Worm (Caenorhabditis elegans) whole organism, L4 larva: ENCODE measurements around the gene cyn-7.

Experiments used
- D1046.2 ChIP-seq: fragments of 200-800 bp; sonication (Bioruptor generic); IDR thresholded peaks from 2 replicates; pipeline ENCODE4 v1.3.6; 2022; ENCODE audit warnings: missing genetic modification characterization, missing compliant biosample characterization
- F10B5.3 ChIP-seq: sonication (generic microtip); optimal IDR thresholded peaks from 2 replicates; lab custom pipeline; 2016; ENCODE audit warnings: mild to moderate bottlenecking, missing genetic modification characterization, missing compliant biosample characterization
- F26F4.8 ChIP-seq: fragments of 200-800 bp; sonication (Bioruptor generic); conservative IDR thresholded peaks from 2 replicates; pipeline ENCODE4 v1.3.6; 2022; ENCODE audit warnings: missing genetic modification characterization, missing compliant biosample characterization
- F37D6.2 ChIP-seq: sonication (generic microtip); optimal IDR thresholded peaks from 2 replicates; lab custom pipeline; 2016; ENCODE audit warnings: mild to moderate bottlenecking, missing genetic modification characterization, missing compliant biosample characterization
- F49E8.2 ChIP-seq: sonication (generic microtip); optimal IDR thresholded peaks from 2 replicates; lab custom pipeline; 2016; ENCODE audit warnings: missing compliant biosample characterization, mild to moderate bottlenecking, missing genetic modification characterization, borderline replicate concordance
- T20F7.1 ChIP-seq: fragments of 200-800 bp; sonication (Bioruptor generic); optimal IDR thresholded peaks from 2 replicates; lab custom pipeline; 2018; ENCODE audit warnings: mild to moderate bottlenecking, missing genetic modification characterization, missing compliant biosample characterization
- T26A8.4 ChIP-seq: fragments of 200-800 bp; sonication (Bioruptor generic); IDR thresholded peaks from 2 replicates; pipeline ENCODE4 v1.3.6; 2022; ENCODE audit warnings: missing genetic modification characterization, missing compliant biosample characterization
- Y48G9A.11 ChIP-seq: fragments of 200-800 bp; sonication (Bioruptor generic); IDR thresholded peaks from 2 replicates; pipeline ENCODE4 v1.3.6; 2022; ENCODE audit warnings: missing genetic modification reagents, missing genetic modification characterization, missing compliant biosample characterization
- Y5F2A.4 ChIP-seq: fragments of 200-800 bp; sonication (Bioruptor generic); optimal IDR thresholded peaks from 2 replicates; lab custom pipeline; 2018; ENCODE audit warnings: mild to moderate bottlenecking, missing genetic modification characterization, missing compliant biosample characterization
- ZK337.2 ChIP-seq: fragments of 200-800 bp; sonication (Bioruptor generic); IDR thresholded peaks from 2 replicates; pipeline ENCODE4 v1.3.6; 2022; ENCODE audit warnings: missing genetic modification reagents, missing genetic modification characterization, missing compliant biosample characterization
- ZK546.5 ChIP-seq, 2 experiments: sonication (generic microtip); optimal IDR thresholded peaks; 2 replicates each; lab custom pipeline; 2017; ENCODE audit warnings: missing biosample characterization in 2 of 2, missing genetic modification characterization in 2 of 2
- attf-4 ChIP-seq: sonication (generic microtip); optimal IDR thresholded peaks from 3 replicates; lab custom pipeline; 2017; ENCODE audit warnings: missing biosample characterization, missing genetic modification characterization
- ceh-44 ChIP-seq: fragments of 200-800 bp; sonication (Bioruptor generic); IDR thresholded peaks from 2 replicates; pipeline ENCODE4 v1.3.6; 2022; ENCODE audit warnings: missing genetic modification reagents, missing genetic modification characterization, missing compliant biosample characterization
- ceh-82 ChIP-seq: sonication (generic microtip); optimal IDR thresholded peaks from 2 replicates; lab custom pipeline; 2017; ENCODE audit warnings: missing biosample characterization, missing genetic modification characterization
- ctbp-1 ChIP-seq: fragments of 200-800 bp; sonication (Bioruptor generic); IDR thresholded peaks from 2 replicates; pipeline ENCODE4 v1.3.6; 2022; ENCODE audit warnings: missing genetic modification reagents, missing genetic modification characterization, missing compliant biosample characterization
- daf-12 ChIP-seq: fragments of 150-350 bp; optimal IDR thresholded peaks from 2 replicates; lab custom pipeline; 2014; ENCODE audit warnings: missing biosample characterization, missing genetic modification reagents, missing genetic modification characterization
- daf-19 ChIP-seq: fragments of 200-800 bp; sonication (Bioruptor generic); conservative IDR thresholded peaks from 2 replicates; pipeline ENCODE4 v1.3.6; 2022; ENCODE audit warnings: missing genetic modification characterization, missing compliant biosample characterization
- dmd-6 ChIP-seq: fragments of 200-800 bp; sonication (Bioruptor generic); IDR thresholded peaks from 2 replicates; pipeline ENCODE4 v1.3.6; 2022; ENCODE audit warnings: missing genetic modification reagents, missing genetic modification characterization, missing compliant biosample characterization
- dpl-1 ChIP-seq: fragments of 150-350 bp; optimal IDR thresholded peaks from 2 replicates; lab custom pipeline; 2014; ENCODE audit warnings: missing biosample characterization, missing genetic modification reagents, missing genetic modification characterization
- egl-27 ChIP-seq: sonication (generic microtip); optimal IDR thresholded peaks from 3 replicates; lab custom pipeline; 2017; ENCODE audit warnings: missing biosample characterization, missing genetic modification reagents, missing genetic modification characterization
- gei-8 ChIP-seq: fragments of 200-800 bp; sonication (Bioruptor generic); optimal IDR thresholded peaks from 2 replicates; lab custom pipeline; 2018; ENCODE audit warnings: mild to moderate bottlenecking, missing genetic modification characterization, missing compliant biosample characterization
- hlh-11 ChIP-seq: fragments of 200-800 bp; sonication (Bioruptor generic); optimal IDR thresholded peaks from 2 replicates; lab custom pipeline; 2018; ENCODE audit warnings: mild to moderate bottlenecking, missing genetic modification characterization, missing compliant biosample characterization
- hmg-1.1 ChIP-seq: fragments of 200-800 bp; sonication (Bioruptor generic); IDR thresholded peaks from 2 replicates; pipeline ENCODE4 v1.3.6; 2022; ENCODE audit warnings: missing genetic modification reagents, missing genetic modification characterization, missing compliant biosample characterization
- lim-7 ChIP-seq: fragments of 200-800 bp; sonication (Bioruptor generic); IDR thresholded peaks from 2 replicates; pipeline ENCODE4 v1.3.6; 2022; ENCODE audit warnings: missing genetic modification characterization, missing compliant biosample characterization
- lin-1 ChIP-seq: fragments of 200-800 bp; sonication (Bioruptor generic); IDR thresholded peaks from 2 replicates; pipeline ENCODE4 v1.3.6; 2022; ENCODE audit warnings: missing genetic modification reagents, missing genetic modification characterization, missing compliant biosample characterization
- lin-29 ChIP-seq: fragments of 200-800 bp; sonication (Bioruptor generic); IDR thresholded peaks from 2 replicates; pipeline ENCODE4 v1.3.6; 2022; ENCODE audit warnings: missing genetic modification reagents, missing genetic modification characterization, missing compliant biosample characterization
- lin-38 ChIP-seq: fragments of 200-800 bp; sonication (Bioruptor generic); IDR thresholded peaks from 2 replicates; pipeline ENCODE4 v1.3.6; 2022; ENCODE audit warnings: missing genetic modification reagents, missing genetic modification characterization, missing compliant biosample characterization
- lir-3 ChIP-seq: sonication (generic microtip); optimal IDR thresholded peaks from 2 replicates; lab custom pipeline; 2016; ENCODE audit warnings: mild to moderate bottlenecking, missing genetic modification characterization, missing compliant biosample characterization
- lsy-2 ChIP-seq, 2 experiments: fragments of 150-350 bp in 1 of 2; sonication (generic microtip) in 1 of 2; optimal IDR thresholded peaks; 2 replicates each; lab custom pipeline; 2014 to 2017; ENCODE audit warnings: missing biosample characterization in 2 of 2, missing genetic modification characterization in 2 of 2
- madf-5 ChIP-seq, 2 experiments: fragments of 200-800 bp; sonication (Bioruptor generic); IDR thresholded peaks; 2 replicates each; pipeline ENCODE4 v1.3.6; 2022; ENCODE audit warnings: missing compliant biosample characterization in 2 of 2, missing genetic modification characterization in 2 of 2
- madf-9 ChIP-seq: fragments of 200-800 bp; sonication (Bioruptor generic); conservative IDR thresholded peaks from 2 replicates; pipeline ENCODE4 v1.3.6; 2022; ENCODE audit warnings: missing genetic modification reagents, missing genetic modification characterization, missing compliant biosample characterization
- mdl-1 ChIP-seq, 2 experiments: fragments of 150-350 bp in 1 of 2; sonication (generic microtip) in 1 of 2; optimal IDR thresholded peaks; 2 replicates each; lab custom pipeline; 2014 to 2017; ENCODE audit warnings: missing biosample characterization in 2 of 2, missing genetic modification characterization in 2 of 2
- mxl-3 ChIP-seq: fragments of 200-800 bp; sonication (Bioruptor generic); optimal IDR thresholded peaks from 2 replicates; lab custom pipeline; 2018; ENCODE audit warnings: mild to moderate bottlenecking, missing genetic modification characterization, missing compliant biosample characterization
- nhr-10 ChIP-seq: fragments of 150-350 bp; optimal IDR thresholded peaks from 2 replicates; lab custom pipeline; 2014; ENCODE audit warnings: missing biosample characterization, missing genetic modification characterization
- nhr-111 ChIP-seq: fragments of 200-800 bp; sonication (Bioruptor generic); optimal IDR thresholded peaks from 2 replicates; lab custom pipeline; 2018; ENCODE audit warnings: mild to moderate bottlenecking, missing genetic modification characterization, missing compliant biosample characterization
- nhr-237 ChIP-seq: sonication (generic microtip); optimal IDR thresholded peaks from 2 replicates; lab custom pipeline; 2017; ENCODE audit warnings: missing biosample characterization, missing genetic modification characterization
- nhr-28 ChIP-seq: fragments of 150-350 bp; optimal IDR thresholded peaks from 2 replicates; lab custom pipeline; 2014; ENCODE audit warnings: missing biosample characterization, missing genetic modification characterization
- nhr-41 ChIP-seq: fragments of 200-800 bp; sonication (Bioruptor generic); IDR thresholded peaks from 2 replicates; pipeline ENCODE4 v1.3.6; 2022; ENCODE audit warnings: missing genetic modification reagents, missing genetic modification characterization, missing compliant biosample characterization
- nhr-6 ChIP-seq: fragments of 150-350 bp; optimal IDR thresholded peaks from 2 replicates; lab custom pipeline; 2014; ENCODE audit warnings: missing biosample characterization, missing genetic modification characterization
- pqm-1 ChIP-seq: sonication (generic microtip); optimal IDR thresholded peaks from 2 replicates; lab custom pipeline; 2017; ENCODE audit warnings: missing biosample characterization, missing genetic modification characterization
- sdz-12 ChIP-seq: fragments of 200-800 bp; sonication (Bioruptor generic); optimal IDR thresholded peaks from 2 replicates; lab custom pipeline; 2018; ENCODE audit warnings: mild to moderate bottlenecking, missing genetic modification characterization, missing compliant biosample characterization
- snpc-1.2 ChIP-seq: fragments of 200-800 bp; sonication (Bioruptor generic); IDR thresholded peaks from 2 replicates; pipeline ENCODE4 v1.3.6; 2022; ENCODE audit warnings: missing genetic modification reagents, missing genetic modification characterization, missing compliant biosample characterization
- snpc-4 ChIP-seq: fragments of 150-350 bp; optimal IDR thresholded peaks from 2 replicates; lab custom pipeline; 2014; ENCODE audit warnings: missing biosample characterization, missing genetic modification characterization
- spr-1 ChIP-seq: sonication (generic microtip); optimal IDR thresholded peaks from 2 replicates; lab custom pipeline; 2016; ENCODE audit warnings: mild to moderate bottlenecking, missing genetic modification characterization, missing compliant biosample characterization
- tra-1 ChIP-seq: fragments of 200-800 bp; sonication (Bioruptor generic); IDR thresholded peaks from 2 replicates; pipeline ENCODE4 v1.3.6; 2022; ENCODE audit warnings: missing genetic modification reagents, missing genetic modification characterization, missing compliant biosample characterization
- unc-62 ChIP-seq, 3 experiments: fragments of 150-350 bp in 1 of 3; sonication (generic microtip); optimal IDR thresholded peaks in 2 of 3; peaks in 1 of 3; 1 replicate in 1 of 3; 2 replicates in 2 of 3; lab custom pipeline; 2014 to 2017; ENCODE audit warnings: missing biosample characterization in 3 of 3, missing genetic modification characterization in 3 of 3, missing genetic modification reagents in 3 of 3, missing genotype in 1 of 3
- zfp-3 ChIP-seq: fragments of 200-800 bp; sonication (Bioruptor generic); conservative IDR thresholded peaks from 2 replicates; pipeline ENCODE4 v1.3.6; 2022; ENCODE audit warnings: missing genetic modification reagents, missing genetic modification characterization, missing compliant biosample characterization
- zip-11 ChIP-seq: fragments of 200-800 bp; sonication (Bioruptor generic); IDR thresholded peaks from 2 replicates; pipeline ENCODE4 v1.3.6; 2022; ENCODE audit warnings: missing genetic modification characterization, missing compliant biosample characterization
- zip-2 ChIP-seq: fragments of 150-350 bp; optimal IDR thresholded peaks from 2 replicates; lab custom pipeline; 2014; ENCODE audit warnings: missing biosample characterization, missing genetic modification characterization

Gene cyn-7

ce11 chrV:15191971-15192370, 4.8 kb upstream of the cyn-7 start:
- TF ChIP-seq unc-62 (GFP tag; optimal IDR thresholded peaks at IDR 0.05 in 1 of 2; lab: Kevin White, UChicago), result peak in 1 of 2 experiments; percentile 93
- TF ChIP-seq unc-62 (tag; optimal IDR thresholded peaks at IDR 0.05; lab: Kevin White, UChicago), result no peak
- no peak for TF ChIP-seq ZK337.2 (GFP tag; lab: Robert Waterston, UW)

- TF ChIP-seq ceh-82 (tag; lab: Kevin White, UChicago) (no peak), F49E8.2 (tag; lab: Kevin White, UChicago) (peak; percentile 96), snpc-4 (tag; lab: Kevin White, UChicago) (no peak), ctbp-1 (GFP tag; lab: Robert Waterston, UW) (peak; percentile 93), nhr-237 (no peak), attf-4 (tag; lab: Kevin White, UChicago) (no peak), unc-62 (GFP tag; optimal IDR thresholded peaks at IDR 0.05 in 1 of 2; lab: Kevin White, UChicago) (no peak), unc-62 (tag; optimal IDR thresholded peaks at IDR 0.05; lab: Kevin White, UChicago) (no peak), egl-27 (tag; lab: Kevin White, UChicago) (no peak), sdz-12 (GFP tag; lab: Kevin White, UChicago) (peak; percentile 91), lsy-2 (tag; optimal IDR thresholded peaks at IDR 0.05; lab: Kevin White, UChicago) (peak in 1 of 2 experiments; percentile 79), zfp-3 (GFP tag; lab: Robert Waterston, UW) (peak; percentile 92), F10B5.3 (tag; lab: Kevin White, UChicago) (peak; percentile 85), ZK546.5 (tag; optimal IDR thresholded peaks at IDR 0.05; lab: Kevin White, UChicago) (no peak), madf-5 (GFP tag; IDR thresholded peaks at IDR 0.05; lab: Robert Waterston, UW) (peak; percentile 88 to 90), daf-19 (GFP tag; lab: Robert Waterston, UW) (peak; percentile 90), nhr-10 (peak; percentile 39), T26A8.4 (peak; percentile 94), lir-3 (tag; lab: Kevin White, UChicago) (peak; percentile 88), ceh-44 (peak; percentile 95), Y48G9A.11 (GFP tag; lab: Robert Waterston, UW) (peak; percentile 91), dpl-1 (peak; percentile 68), Y5F2A.4 (GFP tag; lab: Kevin White, UChicago) (peak; percentile 94), madf-9 (GFP tag; lab: Robert Waterston, UW) (peak; percentile 91), lin-1 (GFP tag; lab: Robert Waterston, UW) (peak; percentile 96), mxl-3 (GFP tag; lab: Kevin White, UChicago) (peak; percentile 81), pqm-1 (tag; lab: Kevin White, UChicago) (peak; percentile 7), tra-1 (GFP tag; lab: Robert Waterston, UW) (peak; percentile 95), F26F4.8 (GFP tag; lab: Robert Waterston, UW) (peak; percentile 99), zip-11 (peak; percentile 88), hmg-1.1 (GFP tag; lab: Robert Waterston, UW) (peak; percentile 92), F37D6.2 (tag; lab: Kevin White, UChicago) (peak; percentile 72), gei-8 (GFP tag; lab: Kevin White, UChicago) (peak; percentile 97), D1046.2 (GFP tag; lab: Robert Waterston, UW) (peak; percentile 96), zip-2 (tag; lab: Kevin White, UChicago) (peak; percentile 45), nhr-6 (tag; lab: Kevin White, UChicago) (peak; percentile 96), lim-7 (GFP tag; lab: Robert Waterston, UW) (peak; percentile 98), nhr-111 (GFP tag; lab: Kevin White, UChicago) (peak; percentile 98), mdl-1 (tag; optimal IDR thresholded peaks at IDR 0.05; lab: Kevin White, UChicago) (no peak), dmd-6 (GFP tag; lab: Robert Waterston, UW) (peak; percentile 80), snpc-1.2 (peak; percentile 94), hlh-11 (peak; percentile 76), lin-29 (GFP tag; lab: Robert Waterston, UW) (peak; percentile 85), lin-38 (GFP tag; lab: Robert Waterston, UW) (peak; percentile 96), nhr-28 (tag; lab: Kevin White, UChicago) (peak; percentile 23), nhr-41 (peak; percentile 92), T20F7.1 (GFP tag; lab: Kevin White, UChicago) (peak; percentile 77), spr-1 (tag; lab: Kevin White, UChicago) (peak; percentile 95), daf-12 (tag; lab: Kevin White, UChicago) (no peak)
Observed at ce11 chrV:15190903-15191302, 3.7 kb upstream of the cyn-7 start, which contains the start of gene Y75B12B.11. Gene Y75B12B.11 (plus strand): TSS chrV:15191296.
